Fruit fly (Drosophila melanogaster) whole organism, wandering third instar larva: ENCODE results near the gene gammaTub37C.

Experiments used
- Abd-B ChIP-seq: fragments of >200 bp; optimal IDR thresholded peaks from 2 replicates; lab custom pipeline; 2017; ENCODE audit warnings: missing biosample characterization, missing genetic modification characterization
- CG32264 ChIP-seq: fragments of 200-800 bp; sonication (Bioruptor generic); optimal IDR thresholded peaks from 2 replicates; lab custom pipeline; 2016; ENCODE audit warnings: missing biosample characterization, missing genetic modification characterization
- CG9705 ChIP-seq: fragments of 200-800 bp; sonication (Bioruptor generic); optimal IDR thresholded peaks from 2 replicates; lab custom pipeline; 2018; ENCODE audit warnings: missing biosample characterization, mild to moderate bottlenecking, missing genetic modification characterization
- CrebA ChIP-seq: fragments of 200-800 bp; sonication (Bioruptor generic); optimal IDR thresholded peaks from 2 replicates; lab custom pipeline; 2016; ENCODE audit warnings: missing biosample characterization, mild to moderate bottlenecking, missing genetic modification characterization, borderline replicate concordance
- Dfd ChIP-seq: fragments of >200 bp; optimal IDR thresholded peaks from 2 replicates; lab custom pipeline; 2017; ENCODE audit warnings: missing biosample characterization, missing genetic modification characterization
- Dif ChIP-seq: fragments of 200-275, 200-300 bp; sonication (Bioruptor generic); optimal IDR thresholded peaks from 2 replicates; lab custom pipeline; 2018; ENCODE audit warnings: missing biosample characterization, missing genetic modification characterization; ENCODE audit not compliant: partially characterized antibody
- GATAd ChIP-seq: sonication (Bioruptor generic); optimal IDR thresholded peaks from 2 replicates; lab custom pipeline; 2016; ENCODE audit warnings: missing biosample characterization, missing genetic modification characterization
- HLH106 ChIP-seq: fragments of 200-800 bp; optimal IDR thresholded peaks from 3 replicates; lab custom pipeline; 2019; ENCODE audit warnings: missing biosample characterization, mild to moderate bottlenecking, missing genetic modification characterization, moderate library complexity
- Hnf4 ChIP-seq: fragments of 200-800 bp; sonication (Bioruptor generic); optimal IDR thresholded peaks from 2 replicates; lab custom pipeline; 2016; ENCODE audit warnings: missing biosample characterization, mild to moderate bottlenecking, missing genetic modification characterization
- Hr78 ChIP-seq: fragments of >200 bp; optimal IDR thresholded peaks from 2 replicates; lab custom pipeline; 2017; ENCODE audit warnings: missing biosample characterization, missing genetic modification characterization
- Hr83 ChIP-seq: fragments of 200-300 bp; sonication (Bioruptor generic); optimal IDR thresholded peaks from 2 replicates; lab custom pipeline; 2016; ENCODE audit warnings: missing biosample characterization, mild to moderate bottlenecking, missing genetic modification characterization, moderate library complexity; ENCODE audit not compliant: poor library complexity, severe bottlenecking
- Jra ChIP-seq: sonication (Bioruptor generic); optimal IDR thresholded peaks from 2 replicates; lab custom pipeline; 2016; ENCODE audit warnings: missing biosample characterization, missing genetic modification characterization
- Mio ChIP-seq: sonication (Bioruptor generic); optimal IDR thresholded peaks from 2 replicates; lab custom pipeline; 2016; ENCODE audit warnings: missing biosample characterization, missing genetic modification characterization
- Myc ChIP-seq: fragments of >200 bp; optimal IDR thresholded peaks from 2 replicates; lab custom pipeline; 2017
- N ChIP-seq: fragments of >200 bp; optimal IDR thresholded peaks from 2 replicates; lab custom pipeline; 2018; ENCODE audit warnings: missing biosample characterization, missing external identifiers, missing genetic modification characterization
- OdsH ChIP-seq: fragments of 200-800 bp; sonication (Bioruptor generic); optimal IDR thresholded peaks from 2 replicates; lab custom pipeline; 2016; ENCODE audit warnings: missing biosample characterization, mild to moderate bottlenecking, missing genetic modification characterization
- Rel ChIP-seq, 2 experiments: fragments of 200-800 bp; sonication (Bioruptor generic) in 1 of 2; optimal IDR thresholded peaks; 2 replicates in 1 of 2; 3 replicates in 1 of 2; lab custom pipeline; 2016 to 2019; ENCODE audit warnings: mild to moderate bottlenecking in 2 of 2, missing biosample characterization in 2 of 2, missing genetic modification characterization in 2 of 2, moderate library complexity in 1 of 2
- Sp1 ChIP-seq: fragments of 200-800 bp; sonication (Bioruptor generic); optimal IDR thresholded peaks from 3 replicates; lab custom pipeline; 2019; ENCODE audit warnings: missing biosample characterization, mild to moderate bottlenecking, missing genetic modification characterization, moderate library complexity
- Vsx2 ChIP-seq: fragments of 200-300, 225-300 bp; sonication (Bioruptor generic); optimal IDR thresholded peaks from 2 replicates; lab custom pipeline; 2018; ENCODE audit warnings: missing biosample characterization, missing genetic modification characterization; ENCODE audit not compliant: partially characterized antibody
- br ChIP-seq: fragments of 200-800 bp; sonication (Bioruptor generic); optimal IDR thresholded peaks from 2 replicates; lab custom pipeline; 2016; ENCODE audit warnings: missing biosample characterization, missing genetic modification characterization
- brk ChIP-seq: fragments of 200-800 bp; sonication (Bioruptor generic); optimal IDR thresholded peaks from 2 replicates; lab custom pipeline; 2016; ENCODE audit warnings: missing biosample characterization, mild to moderate bottlenecking, missing genetic modification characterization
- dl ChIP-seq, 2 experiments: fragments of 175-275, 200-275 bp in 1 of 2; fragments of 200-275 bp in 1 of 2; sonication (Bioruptor generic); optimal IDR thresholded peaks; lab custom pipeline; 2018; ENCODE audit warnings: mild to moderate bottlenecking in 2 of 2, missing biosample characterization in 2 of 2, missing genetic modification characterization in 2 of 2, moderate library complexity in 2 of 2; ENCODE audit not compliant: partially characterized antibody in 2 of 2, insufficient read depth in 1 of 2
- dmrt93B ChIP-seq: fragments of 200-800 bp; sonication (Bioruptor generic); optimal IDR thresholded peaks from 2 replicates; lab custom pipeline; 2018; ENCODE audit warnings: missing biosample characterization, mild to moderate bottlenecking, missing genetic modification characterization
- dsf ChIP-seq: sonication (Bioruptor generic); optimal IDR thresholded peaks from 2 replicates; lab custom pipeline; 2016; ENCODE audit warnings: missing biosample characterization, missing genetic modification characterization, borderline replicate concordance
- ey ChIP-seq: fragments of 200-800 bp; sonication (Bioruptor generic); optimal IDR thresholded peaks from 2 replicates; lab custom pipeline; 2016; ENCODE audit warnings: missing biosample characterization, missing genetic modification characterization
- foxo ChIP-seq, 2 experiments: fragments of 200-800 bp; sonication (Bioruptor generic); optimal IDR thresholded peaks; 2 replicates in 1 of 2; 3 replicates in 1 of 2; lab custom pipeline; 2016 to 2017; ENCODE audit warnings: missing biosample characterization in 2 of 2, missing genetic modification characterization in 2 of 2
- fru ChIP-seq: fragments of 200-800 bp; sonication (Bioruptor generic); optimal IDR thresholded peaks from 3 replicates; lab custom pipeline; 2016; ENCODE audit warnings: missing biosample characterization, mild to moderate bottlenecking, missing genetic modification characterization
- h ChIP-seq: fragments of 200-800 bp; sonication (Bioruptor generic); optimal IDR thresholded peaks from 3 replicates; lab custom pipeline; 2016; ENCODE audit warnings: missing biosample characterization, mild to moderate bottlenecking, missing genetic modification characterization
- jim ChIP-seq: fragments of 175-275, 200-325 bp; sonication (Bioruptor generic); optimal IDR thresholded peaks from 2 replicates; lab custom pipeline; 2016; ENCODE audit warnings: missing biosample characterization, mild to moderate bottlenecking, missing genetic modification characterization
- lola ChIP-seq: fragments of >200 bp; optimal IDR thresholded peaks from 2 replicates; lab custom pipeline; 2017; ENCODE audit warnings: missing biosample characterization, missing genetic modification characterization
- pan ChIP-seq: fragments of >200 bp; optimal IDR thresholded peaks from 2 replicates; lab custom pipeline; 2017
- psq ChIP-seq: fragments of 200-800 bp; sonication (Bioruptor generic); optimal IDR thresholded peaks from 3 replicates; lab custom pipeline; 2017; ENCODE audit warnings: missing biosample characterization, mild to moderate bottlenecking, missing genetic modification characterization, moderate library complexity
- rgr ChIP-seq: fragments of 200-800 bp; sonication (Bioruptor generic); optimal IDR thresholded peaks from 3 replicates; lab custom pipeline; 2016; ENCODE audit warnings: missing biosample characterization, mild to moderate bottlenecking, missing genetic modification characterization
- sage ChIP-seq: fragments of 200-800 bp; sonication (Bioruptor generic); optimal IDR thresholded peaks from 2 replicates; lab custom pipeline; 2016; ENCODE audit warnings: missing biosample characterization, mild to moderate bottlenecking, missing genetic modification characterization
- sv ChIP-seq: fragments of 200-800 bp; sonication (Bioruptor generic); optimal IDR thresholded peaks from 3 replicates; lab custom pipeline; 2016; ENCODE audit warnings: missing biosample characterization, missing genetic modification characterization
- tai ChIP-seq: sonication (Bioruptor generic); optimal IDR thresholded peaks from 2 replicates; lab custom pipeline; 2016; ENCODE audit warnings: missing biosample characterization, missing genetic modification characterization
- usp ChIP-seq: fragments of >200 bp; optimal IDR thresholded peaks from 2 replicates; lab custom pipeline; 2017; ENCODE audit warnings: missing biosample characterization, missing genetic modification characterization
- woc ChIP-seq: sonication (Bioruptor generic); optimal IDR thresholded peaks from 2 replicates; lab custom pipeline; 2016; ENCODE audit warnings: missing biosample characterization, mild to moderate bottlenecking, missing genetic modification characterization

gammaTub37C gene

dm6 chr2L:19200211-19200610 is 14.7 kb upstream of the gammaTub37C start:
- TF ChIP-seq psq (GFP tag; lab: Kevin White, UChicago) (no peak), Hr83 (GFP tag; lab: Kevin White, UChicago) (no peak), Rel (GFP tag; optimal IDR thresholded peaks at IDR 0.05; lab: Kevin White, UChicago) (no peak), Rel (tag; optimal IDR thresholded peaks at IDR 0.05; lab: Kevin White, UChicago) (no peak), usp (no peak), woc (GFP tag; lab: Kevin White, UChicago) (peak; percentile 9), sv (GFP tag; lab: Kevin White, UChicago) (no peak), Hnf4 (GFP tag; lab: Kevin White, UChicago) (peak; percentile 33), dmrt93B (GFP tag; lab: Kevin White, UChicago) (no peak), Dfd (no peak), OdsH (GFP tag; lab: Kevin White, UChicago) (peak; percentile 32), h (GFP tag; lab: Kevin White, UChicago) (peak; percentile 27), Vsx2 (GFP tag; lab: Kevin White, UChicago) (no peak), jim (GFP tag; lab: Kevin White, UChicago) (no peak), HLH106 (tag; lab: Kevin White, UChicago) (peak; percentile 7), lola (GFP tag; lab: Kevin White, UChicago) (no peak), fru (peak; percentile 19), foxo (GFP tag; optimal IDR thresholded peaks at IDR 0.05; lab: Kevin White, UChicago) (peak in 1 of 2 experiments; percentile 60), pan (lab: Kevin White, UChicago) (no peak), ey (GFP tag; lab: Kevin White, UChicago) (peak; percentile 43)

- TF ChIP-seq ey (GFP tag; lab: Kevin White, UChicago) (no peak), woc (GFP tag; lab: Kevin White, UChicago) (no peak), tai (GFP tag; lab: Kevin White, UChicago) (no peak), OdsH (GFP tag; lab: Kevin White, UChicago) (no peak), Myc (lab: Kevin White, UChicago) (no peak), CG9705 (GFP tag; lab: Kevin White, UChicago) (no peak), Jra (GFP tag; lab: Kevin White, UChicago) (no peak), brk (no peak), Vsx2 (GFP tag; lab: Kevin White, UChicago) (no peak), br (GFP tag; lab: Kevin White, UChicago) (no peak), pan (lab: Kevin White, UChicago) (no peak), N (GFP tag; lab: Kevin White, UChicago) (no peak)
These were observed 12.9 kb upstream of the gammaTub37C start for dm6 chr2L:19198402-19198801.

dm6 chr2L:19196443-19197044 is 11.0 kb upstream of the gammaTub37C start:
- TF ChIP-seq Rel (GFP tag; optimal IDR thresholded peaks at IDR 0.05; lab: Kevin White, UChicago): peak; percentile 66
- TF ChIP-seq Rel (tag; optimal IDR thresholded peaks at IDR 0.05; lab: Kevin White, UChicago): peak; percentile 66
- TF ChIP-seq Abd-B: no peak
- TF ChIP-seq GATAd (GFP tag; lab: Kevin White, UChicago): peak; percentile 40
- no peak for TF ChIP-seq sv (GFP tag; lab: Kevin White, UChicago)
- TF ChIP-seq Hr83 (GFP tag; lab: Kevin White, UChicago): no peak
- peak; percentile 88 for TF ChIP-seq br (GFP tag; lab: Kevin White, UChicago)
- peak; percentile 68 for TF ChIP-seq brk
- peak; percentile 80 for TF ChIP-seq psq (GFP tag; lab: Kevin White, UChicago)
- TF ChIP-seq lola (GFP tag; lab: Kevin White, UChicago): no peak
- peak; percentile 80 for TF ChIP-seq CG9705 (GFP tag; lab: Kevin White, UChicago)
- TF ChIP-seq jim (GFP tag; lab: Kevin White, UChicago): no peak
- no peak for TF ChIP-seq Myc (lab: Kevin White, UChicago)
- TF ChIP-seq dsf (GFP tag; lab: Kevin White, UChicago): peak; percentile 10
- peak; percentile 84 for TF ChIP-seq rgr (GFP tag; lab: Kevin White, UChicago)
- peak; percentile 35 for TF ChIP-seq sage (GFP tag; lab: Kevin White, UChicago)
- peak; percentile 74 for TF ChIP-seq Jra (GFP tag; lab: Kevin White, UChicago)
- peak; percentile 79 for TF ChIP-seq woc (GFP tag; lab: Kevin White, UChicago)
- no peak for TF ChIP-seq N (GFP tag; lab: Kevin White, UChicago)
- peak; percentile 92 for TF ChIP-seq fru
- no peak for TF ChIP-seq tai (GFP tag; lab: Kevin White, UChicago)
- TF ChIP-seq usp: no peak
- peak; percentile 91 for TF ChIP-seq h (GFP tag; lab: Kevin White, UChicago)
- no peak for TF ChIP-seq Dfd
- TF ChIP-seq OdsH (GFP tag; lab: Kevin White, UChicago): peak; percentile 84
- peak; percentile 68 for TF ChIP-seq CG32264
- TF ChIP-seq ey (GFP tag; lab: Kevin White, UChicago): peak; percentile 86
- TF ChIP-seq dl (GFP tag; optimal IDR thresholded peaks at IDR 0.05; lab: Kevin White, UChicago; ENCODE audit: insufficient read depth in 1 of 2, partially characterized antibody in 2 of 2): no peak
- TF ChIP-seq Dif: no peak
- TF ChIP-seq pan (lab: Kevin White, UChicago): no peak
- TF ChIP-seq Vsx2 (GFP tag; lab: Kevin White, UChicago): no peak
- peak; percentile 86 for TF ChIP-seq Hnf4 (GFP tag; lab: Kevin White, UChicago)
- TF ChIP-seq Mio (GFP tag; lab: Kevin White, UChicago): peak; percentile 32
- peak; percentile 87 for TF ChIP-seq HLH106 (tag; lab: Kevin White, UChicago)
- TF ChIP-seq foxo (GFP tag; optimal IDR thresholded peaks at IDR 0.05; lab: Kevin White, UChicago): peak; percentile 15 to 90
- TF ChIP-seq Sp1 (GFP tag; lab: Kevin White, UChicago): peak; percentile 84
- TF ChIP-seq Hr78 (GFP tag; lab: Kevin White, UChicago): no peak
- TF ChIP-seq dmrt93B (GFP tag; lab: Kevin White, UChicago): peak; percentile 72
- TF ChIP-seq CrebA (GFP tag; lab: Kevin White, UChicago): peak; percentile 24
